Fruit fly (Drosophila melanogaster) whole organism, adult: ENCODE data around the gene CG6770.
A peak's percentile ranks its signal among the peaks of the same experiment; 100 is the strongest.

ENCODE experiments used
- CG11617 ChIP-seq: fragments of 200-800 bp; sonication (Bioruptor generic); optimal IDR thresholded peaks from 2 replicates; lab custom pipeline; 2017; ENCODE audit warnings: mild to moderate bottlenecking, missing biosample characterization, missing genetic modification reagents, missing genetic modification characterization
- CG12768 ChIP-seq: fragments of 200-800 bp; sonication (Bioruptor generic); optimal IDR thresholded peaks from 2 replicates; lab custom pipeline; 2017; ENCODE audit warnings: missing biosample characterization, missing genetic modification characterization, mild to moderate bottlenecking, moderate library complexity, missing genetic modification reagents
- CG14711 ChIP-seq: fragments of 200-800 bp; sonication (Bioruptor generic); optimal IDR thresholded peaks from 2 replicates; lab custom pipeline; 2018; ENCODE audit warnings: missing biosample characterization, mild to moderate bottlenecking, missing genetic modification characterization, moderate library complexity
- CG1620 ChIP-seq: fragments of 200-800 bp; sonication (Bioruptor generic); optimal IDR thresholded peaks from 2 replicates; lab custom pipeline; 2016; ENCODE audit warnings: missing biosample characterization, missing genetic modification characterization
- CG33017 ChIP-seq: fragments of 200-800 bp; sonication (Bioruptor generic); optimal IDR thresholded peaks from 2 replicates; lab custom pipeline; 2018; ENCODE audit warnings: missing biosample characterization, mild to moderate bottlenecking, missing genetic modification characterization, moderate library complexity
- CG5204 ChIP-seq: fragments of 200-800 bp; sonication (Bioruptor generic); optimal IDR thresholded peaks from 2 replicates; lab custom pipeline; 2016; ENCODE audit warnings: missing biosample characterization, missing genetic modification characterization
- CG7045 ChIP-seq: fragments of 200-800 bp; sonication (Bioruptor generic); optimal IDR thresholded peaks from 2 replicates; lab custom pipeline; 2017; ENCODE audit warnings: missing biosample characterization, mild to moderate bottlenecking, missing genetic modification characterization
- CG7101 ChIP-seq: fragments of 200-800 bp; sonication (Bioruptor generic); optimal IDR thresholded peaks from 2 replicates; lab custom pipeline; 2018; ENCODE audit warnings: missing biosample characterization, mild to moderate bottlenecking, missing genetic modification characterization, moderate library complexity
- Clk ChIP-seq: fragments of 200-800 bp; sonication (Bioruptor generic); optimal IDR thresholded peaks from 2 replicates; lab custom pipeline; 2017; ENCODE audit warnings: missing biosample characterization, missing genetic modification characterization
- Crg-1 ChIP-seq: fragments of 200-800 bp; sonication (Bioruptor generic); optimal IDR thresholded peaks from 2 replicates; lab custom pipeline; 2016; ENCODE audit warnings: missing biosample characterization, missing genetic modification characterization
- Hr96 ChIP-seq: fragments of 200-800 bp; sonication (Bioruptor generic); optimal IDR thresholded peaks from 2 replicates; lab custom pipeline; 2016; ENCODE audit warnings: missing biosample characterization, missing genetic modification characterization
- Mnt ChIP-seq: fragments of 200-800 bp; sonication (Bioruptor generic); optimal IDR thresholded peaks from 2 replicates; lab custom pipeline; 2016; ENCODE audit warnings: missing biosample characterization, mild to moderate bottlenecking, missing genetic modification characterization
- bab1 ChIP-seq: fragments of 200-800 bp; sonication (Bioruptor generic); optimal IDR thresholded peaks from 3 replicates; lab custom pipeline; 2019; ENCODE audit warnings: missing biosample characterization, mild to moderate bottlenecking, missing genetic modification characterization, moderate library complexity
- cic ChIP-seq: fragments of 200-800 bp; sonication (Bioruptor generic); optimal IDR thresholded peaks from 2 replicates; lab custom pipeline; 2017; ENCODE audit warnings: missing biosample characterization, mild to moderate bottlenecking, missing genetic modification characterization, moderate library complexity
- cnc ChIP-seq, 2 experiments: fragments of >200 bp; optimal IDR thresholded peaks; 2 replicates each; lab custom pipeline; 2017
- kay ChIP-seq: fragments of 200-800 bp; sonication (Bioruptor generic); peaks from one replicate; lab custom pipeline; 2016; ENCODE audit warnings: missing biosample characterization, missing genetic modification characterization, borderline replicate concordance
- ovo ChIP-seq: fragments of 200-800 bp; sonication (Bioruptor generic); optimal IDR thresholded peaks from 2 replicates; lab custom pipeline; 2016; ENCODE audit warnings: missing biosample characterization, missing genetic modification characterization
- pad ChIP-seq: fragments of 200-800 bp; sonication (Bioruptor generic); optimal IDR thresholded peaks from 3 replicates; lab custom pipeline; 2017; ENCODE audit warnings: missing biosample characterization, missing genetic modification characterization, mild to moderate bottlenecking, moderate library complexity, missing genetic modification reagents
- toe ChIP-seq: fragments of 200-800 bp; sonication (Bioruptor generic); optimal IDR thresholded peaks from 2 replicates; lab custom pipeline; 2016; ENCODE audit warnings: missing biosample characterization, missing genetic modification characterization

The CG6770 gene

DNA sequence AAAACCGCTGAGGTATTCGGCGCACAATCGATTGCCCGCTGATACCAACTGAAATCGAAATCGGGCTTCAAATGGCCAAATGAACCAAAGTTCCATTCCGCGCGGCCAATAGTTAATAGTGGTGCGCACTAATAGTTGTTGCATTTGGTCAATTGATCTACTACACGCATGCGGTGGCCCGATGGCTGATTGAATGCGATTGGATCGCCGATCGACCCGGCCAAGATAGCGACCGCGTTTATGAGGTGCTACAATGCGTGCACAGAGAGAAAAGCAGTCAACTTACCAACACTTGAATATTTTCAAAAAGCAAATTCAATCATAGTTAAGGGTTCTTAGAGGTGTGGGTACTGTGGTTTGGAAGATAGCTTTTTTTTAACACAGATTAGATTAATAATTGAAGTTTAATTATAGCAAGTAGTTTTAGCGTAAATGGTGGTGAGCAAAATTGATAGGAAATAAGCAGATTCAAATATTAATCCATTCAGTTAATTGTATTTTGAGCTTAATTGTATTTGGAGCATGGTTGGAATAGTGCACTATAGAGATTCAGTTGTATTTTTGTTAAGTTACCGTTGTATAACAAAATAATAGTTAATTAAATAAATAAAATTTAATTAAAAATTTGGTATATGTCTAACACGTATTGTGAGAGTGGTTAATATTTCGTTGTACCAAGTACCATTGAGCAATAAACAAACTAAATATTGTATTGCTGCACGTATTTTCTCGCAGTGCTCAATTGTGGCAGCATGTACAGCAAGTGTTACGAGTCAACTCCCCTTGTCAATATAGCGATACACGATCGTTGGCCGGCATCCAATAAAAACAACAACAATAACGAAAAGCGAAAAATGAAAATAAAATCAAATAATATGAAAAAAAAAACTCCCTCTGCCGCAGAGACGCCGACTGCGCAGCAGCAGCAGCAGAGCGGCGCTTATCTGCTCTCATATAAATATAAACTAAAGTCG, 19.2 kb downstream of the CG6770 start:
- TF ChIP-seq kay: no peak
- TF ChIP-seq CG1620: no peak
- TF ChIP-seq Clk (GFP tag; lab: Kevin White, UChicago): no peak
- peak; percentile 46 for TF ChIP-seq CG11617 (GFP tag; lab: Kevin White, UChicago)
- TF ChIP-seq Hr96 (GFP tag; lab: Kevin White, UChicago): no peak
- peak; percentile 3 for TF ChIP-seq cic (GFP tag; lab: Kevin White, UChicago)
- TF ChIP-seq CG33017: no peak
- TF ChIP-seq CG5204 (GFP tag; lab: Kevin White, UChicago): peak; percentile 39

DNA sequence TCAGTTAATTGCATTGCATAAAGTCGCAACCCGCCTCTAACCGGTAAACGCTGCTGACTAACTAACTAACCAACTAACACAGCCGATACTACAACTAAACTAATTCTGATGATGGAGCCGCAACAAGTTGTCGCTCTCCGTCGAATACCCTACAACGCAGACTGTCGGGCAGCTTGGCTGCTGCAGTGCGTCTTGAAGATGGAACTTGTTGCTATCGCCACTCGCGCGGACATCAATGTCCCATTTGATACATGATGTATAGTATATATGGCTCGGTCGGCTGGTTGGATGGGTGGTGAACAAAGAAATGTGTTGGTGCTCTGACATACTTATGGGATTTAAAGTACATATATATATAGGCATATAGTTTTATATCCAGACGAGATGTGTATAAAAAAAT, 20.4 kb downstream of the CG6770 start:
- TF ChIP-seq CG12768 (GFP tag; lab: Kevin White, UChicago) (peak; percentile 6), CG33017 (no peak), kay (peak; percentile 49), ovo (peak; percentile 12)

DNA sequence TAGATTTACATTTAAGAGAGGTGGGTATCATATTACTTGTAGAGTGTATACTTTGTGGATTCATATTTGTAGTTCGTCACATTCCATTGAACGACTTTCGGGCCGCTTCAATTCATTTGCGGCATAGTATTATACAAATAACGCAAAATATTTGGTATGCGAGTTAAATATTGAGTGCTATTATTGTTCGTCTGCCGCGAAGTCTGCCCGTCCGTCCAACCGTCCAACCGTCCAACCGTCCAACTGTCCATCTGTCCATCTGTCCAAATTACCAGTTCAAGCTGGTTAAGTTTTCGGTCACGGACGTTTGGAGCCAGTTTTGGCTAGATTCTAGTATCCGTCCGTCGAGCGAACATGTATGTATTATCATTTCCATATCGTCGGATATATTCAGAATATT, 21.8 kb downstream of the CG6770 start:
- no peak for TF ChIP-seq kay
- no peak for TF ChIP-seq Mnt
- no peak for TF ChIP-seq cnc (optimal IDR thresholded peaks at IDR 0.05; lab: Kevin White, UChicago)
- TF ChIP-seq pad (GFP tag; lab: Kevin White, UChicago): no peak
- TF ChIP-seq CG5204 (GFP tag; lab: Kevin White, UChicago): no peak
- no peak for TF ChIP-seq CG33017
- no peak for TF ChIP-seq ovo

DNA sequence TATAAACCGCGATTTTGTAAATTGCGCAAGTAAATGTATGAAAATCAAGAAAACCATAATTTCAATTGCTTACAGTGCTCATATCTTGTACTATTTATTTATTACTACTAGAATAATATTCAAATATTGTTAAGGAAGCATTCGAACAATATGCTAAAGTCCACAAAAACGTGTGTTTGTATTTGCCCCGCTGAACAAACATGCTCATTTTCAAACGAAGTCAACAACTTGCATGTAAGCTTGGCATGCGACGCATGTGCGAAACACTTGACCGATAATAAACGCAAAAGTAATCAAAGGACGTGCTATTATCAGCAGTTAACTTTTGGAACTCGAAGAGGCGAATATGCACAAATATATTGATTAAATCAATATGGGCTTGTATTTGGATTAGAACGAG, 24.7 kb downstream of the CG6770 start:
- TF ChIP-seq kay (peak; percentile 63), Crg-1 (GFP tag; lab: Kevin White, UChicago) (peak; percentile 77), CG11617 (GFP tag; lab: Kevin White, UChicago) (peak; percentile 58), CG33017 (peak; percentile 8), bab1 (GFP tag; lab: Kevin White, UChicago) (no peak), CG7101 (tag; lab: Kevin White, UChicago) (peak; percentile 79), Mnt (peak; percentile 63), CG1620 (peak; percentile 38), CG5204 (GFP tag; lab: Kevin White, UChicago) (no peak), cic (GFP tag; lab: Kevin White, UChicago) (peak; percentile 1), CG7045 (GFP tag; lab: Kevin White, UChicago) (peak; percentile 22), ovo (peak; percentile 66), Hr96 (GFP tag; lab: Kevin White, UChicago) (no peak)

DNA sequence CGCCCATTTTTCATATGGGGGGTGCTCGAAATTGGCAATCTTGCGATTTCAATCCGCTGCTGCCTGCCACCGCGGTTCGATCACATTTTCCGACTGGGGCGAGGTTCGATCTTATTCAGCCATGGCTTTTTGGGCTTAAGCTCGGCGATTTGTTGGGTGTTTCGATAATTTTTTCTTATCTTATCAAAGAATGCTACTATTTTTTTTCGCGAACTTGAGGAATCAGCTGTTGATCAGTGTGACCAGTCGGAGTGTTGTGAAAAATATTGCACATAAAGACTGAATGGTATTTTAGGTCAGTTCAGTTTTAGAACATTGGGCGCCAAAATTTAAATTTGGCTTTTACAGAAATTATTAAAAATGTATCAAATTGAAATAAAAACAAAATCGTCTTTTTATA, 25.2 kb downstream of the CG6770 start, which contains the start of gene Wdr81:
Wdr81 (minus strand) TSS at position 226 of the 400 bp plus-strand sequence.
- TF ChIP-seq pad (GFP tag; lab: Kevin White, UChicago): no peak
- peak; percentile 56 for TF ChIP-seq bab1 (GFP tag; lab: Kevin White, UChicago)

DNA sequence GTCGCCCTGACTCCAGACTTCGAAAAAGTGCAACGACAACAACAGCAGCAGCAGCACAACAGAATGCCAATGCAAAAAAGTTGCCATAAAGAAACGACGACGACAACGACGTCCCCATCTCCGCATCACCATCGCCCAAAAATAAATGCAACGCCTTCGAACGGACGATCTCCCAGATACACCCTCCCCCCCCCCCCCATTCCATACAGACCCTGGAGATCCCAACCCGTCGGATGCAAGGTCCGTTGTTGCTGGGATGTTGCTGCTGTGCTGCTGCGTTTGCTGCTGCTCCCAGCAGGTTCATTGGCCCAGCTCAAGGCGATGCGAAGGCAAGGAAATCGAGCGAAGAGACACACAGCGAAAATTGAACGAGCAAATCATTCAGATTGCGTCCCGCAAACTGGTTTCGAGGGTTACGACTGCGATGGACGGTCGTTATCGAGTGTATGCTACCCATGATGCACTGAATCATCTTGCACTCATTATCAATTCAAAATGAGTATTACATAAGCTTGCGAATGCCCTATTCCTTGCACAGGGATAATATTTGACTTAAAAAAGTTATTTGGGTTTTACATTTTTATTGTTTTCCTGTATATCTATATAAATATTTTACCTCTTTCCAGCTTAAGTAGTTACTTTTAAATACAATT, 32.1 kb downstream of the CG6770 start:
- TF ChIP-seq CG7101 (tag; lab: Kevin White, UChicago) (no peak), cnc (optimal IDR thresholded peaks at IDR 0.05; lab: Kevin White, UChicago) (no peak), CG14711 (no peak), ovo (no peak), cic (GFP tag; lab: Kevin White, UChicago) (no peak), toe (GFP tag; lab: Kevin White, UChicago) (no peak), Mnt (no peak), CG11617 (GFP tag; lab: Kevin White, UChicago) (no peak), pad (GFP tag; lab: Kevin White, UChicago) (no peak), CG33017 (no peak), kay (no peak), bab1 (GFP tag; lab: Kevin White, UChicago) (no peak)

DNA sequence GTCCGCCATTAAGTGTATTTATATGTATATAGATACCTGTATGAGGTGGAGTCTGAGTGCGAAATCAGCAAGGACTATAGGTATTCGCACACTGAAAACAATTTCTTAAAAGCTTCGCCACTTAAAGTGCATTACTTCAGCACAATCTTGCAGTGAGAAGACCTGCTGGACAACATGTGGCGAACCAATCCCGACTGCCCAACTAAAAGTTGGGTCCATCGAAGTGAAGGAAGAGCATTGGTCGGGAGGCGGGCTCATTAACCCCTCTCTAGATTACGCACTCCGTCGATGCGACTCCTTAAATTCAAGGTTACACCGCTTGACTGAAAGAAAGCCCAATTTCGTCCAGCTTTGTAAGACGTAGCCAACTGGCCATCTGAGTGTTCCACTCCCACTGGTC, 32.7 kb downstream of the CG6770 start:
- TF ChIP-seq CG1620: no peak
- TF ChIP-seq CG11617 (GFP tag; lab: Kevin White, UChicago): no peak
